Worm (Caenorhabditis elegans): ENCODE results near the gene K02D10.8.

DNA sequence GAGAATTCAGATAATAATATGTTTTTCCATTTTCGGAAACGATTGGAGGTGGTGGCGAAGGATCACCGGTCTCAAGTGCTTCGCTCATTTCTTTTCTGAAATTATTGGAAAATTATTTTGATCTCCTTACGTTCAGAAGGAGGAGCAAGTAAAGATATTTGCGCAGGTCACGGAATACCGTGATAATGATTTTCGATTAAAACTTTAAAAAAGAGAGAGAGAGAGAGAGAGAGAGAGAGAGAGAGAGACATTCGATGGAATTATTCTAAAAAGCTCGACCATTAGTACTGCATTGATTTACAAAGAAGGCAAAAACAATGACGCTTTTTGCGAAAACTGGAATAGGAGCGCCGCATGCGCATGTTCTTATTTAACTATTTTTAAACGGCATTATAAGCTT, 6.1 kb downstream of the K02D10.8 start, which contains the start of gene ztf-1:
- TF ChIP-seq him-1 (tag; optimal IDR thresholded peaks at IDR 0.05) (no peak), W03F9.2 (tag; optimal IDR thresholded peaks at IDR 0.05) (no peak), dao-5 (tag; optimal IDR thresholded peaks at IDR 0.05) (no peak)
